Worm (Caenorhabditis elegans) whole organism, L1 larva: ENCODE data around the gene twk-39.

Source experiments
- C16A3.4 ChIP-seq: fragments of 150-350 bp; optimal IDR thresholded peaks from 2 replicates; lab custom pipeline; 2014; ENCODE audit warnings: missing biosample characterization, missing genetic modification characterization
- C34B4.2 ChIP-seq: sonication (generic microtip); optimal IDR thresholded peaks from 2 replicates; lab custom pipeline; 2017; ENCODE audit warnings: mild to moderate bottlenecking, missing genetic modification characterization, missing compliant biosample characterization
- F16B12.6 ChIP-seq: fragments of 150-350 bp; optimal IDR thresholded peaks from 2 replicates; lab custom pipeline; 2014; ENCODE audit warnings: missing biosample characterization, missing genetic modification characterization
- Y116A8C.19 ChIP-seq: sonication (generic microtip); optimal IDR thresholded peaks from 2 replicates; lab custom pipeline; 2016; ENCODE audit warnings: missing compliant biosample characterization, missing genetic modification characterization, borderline replicate concordance
- aly-2 ChIP-seq: fragments of 150-350 bp; optimal IDR thresholded peaks from 2 replicates; lab custom pipeline; 2014; ENCODE audit warnings: missing biosample characterization, missing genetic modification characterization
- ama-1 ChIP-seq: fragments of 150-350 bp; optimal IDR thresholded peaks from 2 replicates; lab custom pipeline; 2014
- blmp-1 ChIP-seq: fragments of 150-350 bp; optimal IDR thresholded peaks from 2 replicates; lab custom pipeline; 2014; ENCODE audit warnings: missing biosample characterization, missing genetic modification characterization
- ceh-8 ChIP-seq: fragments of 200-800 bp; sonication (Bioruptor generic); optimal IDR thresholded peaks from 2 replicates; lab custom pipeline; 2018; ENCODE audit warnings: mild to moderate bottlenecking, missing genetic modification characterization, moderate library complexity, missing compliant biosample characterization
- ceh-90 ChIP-seq: sonication (generic microtip); optimal IDR thresholded peaks from 2 replicates; lab custom pipeline; 2016; ENCODE audit warnings: missing genetic modification characterization, missing compliant biosample characterization
- ces-1 ChIP-seq: fragments of 150-350 bp; optimal IDR thresholded peaks from 2 replicates; lab custom pipeline; 2014; ENCODE audit warnings: missing biosample characterization, missing genetic modification reagents, missing genetic modification characterization
- dpl-1 ChIP-seq, 3 experiments: fragments of 150-350 bp in 2 of 3; sonication (generic microtip) in 1 of 3; optimal IDR thresholded peaks; 2 replicates each; lab custom pipeline; 2014 to 2017; ENCODE audit warnings: missing biosample characterization in 3 of 3, missing genetic modification characterization in 3 of 3, missing genetic modification reagents in 3 of 3
- efl-1 ChIP-seq, 4 experiments: fragments of 150-350 bp; optimal IDR thresholded peaks in 3 of 4; peaks in 1 of 4; 1 replicate in 1 of 4; 2 replicates in 3 of 4; lab custom pipeline; 2014; ENCODE audit warnings: missing biosample characterization in 2 of 4, missing genetic modification characterization in 2 of 4, missing genetic modification reagents in 2 of 4
- elt-3 ChIP-seq, 6 experiments: fragments of 150-350 bp in 1 of 6; sonication (generic microtip); optimal IDR thresholded peaks; 2 replicates each; lab custom pipeline; 2017 to 2018; ENCODE audit warnings: missing biosample characterization in 6 of 6, missing genetic modification characterization in 6 of 6, inconsistent platforms in 1 of 6
- fkh-10 ChIP-seq: sonication (generic microtip); optimal IDR thresholded peaks from 2 replicates; lab custom pipeline; 2017; ENCODE audit warnings: missing biosample characterization, missing genetic modification reagents, missing genetic modification characterization
- fkh-8 ChIP-seq: sonication (generic microtip); optimal IDR thresholded peaks from 2 replicates; lab custom pipeline; 2016; ENCODE audit warnings: mild to moderate bottlenecking, missing genetic modification characterization, missing compliant biosample characterization
- grh-1 ChIP-seq: fragments of 200-800 bp; sonication (Bioruptor generic); IDR thresholded peaks from 2 replicates; pipeline ENCODE4 v1.3.6; 2022; ENCODE audit warnings: missing genetic modification reagents, missing genetic modification characterization, missing compliant biosample characterization
- hlh-4 ChIP-seq: sonication (generic microtip); optimal IDR thresholded peaks from 2 replicates; lab custom pipeline; 2016; ENCODE audit warnings: mild to moderate bottlenecking, missing genetic modification characterization, missing compliant biosample characterization
- irx-1 ChIP-seq: sonication (generic microtip); optimal IDR thresholded peaks from 2 replicates; lab custom pipeline; 2016; ENCODE audit warnings: missing genetic modification characterization, missing compliant biosample characterization
- lin-14 ChIP-seq: fragments of 200-800 bp; sonication (Bioruptor generic); optimal IDR thresholded peaks from 2 replicates; lab custom pipeline; 2018; ENCODE audit warnings: mild to moderate bottlenecking, missing genetic modification characterization, moderate library complexity, missing compliant biosample characterization
- lin-35 ChIP-seq, 2 experiments: fragments of 150-350 bp; optimal IDR thresholded peaks; 2 replicates each; lab custom pipeline; 2014; ENCODE audit warnings: missing biosample characterization in 2 of 2, missing genetic modification characterization in 2 of 2, missing genetic modification reagents in 2 of 2
- lin-39 ChIP-seq: fragments of 150-350 bp; optimal IDR thresholded peaks from 2 replicates; lab custom pipeline; 2014; ENCODE audit warnings: missing biosample characterization, missing genetic modification reagents, missing genetic modification characterization
- lsy-2 ChIP-seq, 2 experiments: fragments of 150-350 bp; optimal IDR thresholded peaks; 2 replicates each; lab custom pipeline; 2014; ENCODE audit warnings: missing biosample characterization in 2 of 2, missing genetic modification characterization in 2 of 2
- mdl-1 ChIP-seq, 2 experiments: fragments of 150-350 bp; optimal IDR thresholded peaks; 2 replicates each; lab custom pipeline; 2014 to 2017; ENCODE audit warnings: missing biosample characterization in 2 of 2, missing genetic modification characterization in 2 of 2, inconsistent platforms in 1 of 2
- mef-2 ChIP-seq: fragments of 150-350 bp; optimal IDR thresholded peaks from 2 replicates; lab custom pipeline; 2014; ENCODE audit warnings: missing biosample characterization, missing genetic modification characterization
- mep-1 ChIP-seq: fragments of 150-350 bp; optimal IDR thresholded peaks from 2 replicates; lab custom pipeline; 2014; ENCODE audit warnings: missing biosample characterization, missing genetic modification characterization
- nhr-11 ChIP-seq: fragments of 150-350 bp; optimal IDR thresholded peaks from 2 replicates; lab custom pipeline; 2014; ENCODE audit warnings: missing biosample characterization, missing genetic modification characterization
- nhr-12 ChIP-seq: sonication (generic microtip); optimal IDR thresholded peaks from 2 replicates; lab custom pipeline; 2017; ENCODE audit warnings: missing biosample characterization, missing genetic modification characterization
- nhr-20 ChIP-seq: sonication (generic microtip); optimal IDR thresholded peaks from 2 replicates; lab custom pipeline; 2016; ENCODE audit warnings: mild to moderate bottlenecking, missing genetic modification characterization, missing compliant biosample characterization
- nhr-237 ChIP-seq: fragments of 150-350 bp; optimal IDR thresholded peaks from 2 replicates; lab custom pipeline; 2014; ENCODE audit warnings: missing biosample characterization, missing genetic modification characterization
- nhr-47 ChIP-seq: sonication (generic microtip); optimal IDR thresholded peaks from 2 replicates; lab custom pipeline; 2016; ENCODE audit warnings: mild to moderate bottlenecking, missing genetic modification characterization, moderate library complexity, missing compliant biosample characterization
- nhr-71 ChIP-seq: sonication (generic microtip); optimal IDR thresholded peaks from 2 replicates; lab custom pipeline; 2016; ENCODE audit warnings: mild to moderate bottlenecking, missing genetic modification characterization, moderate library complexity, missing compliant biosample characterization
- nhr-85 ChIP-seq: sonication (generic microtip); peaks from one replicate; lab custom pipeline; 2016; ENCODE audit warnings: missing genetic modification characterization, inconsistent platforms, missing compliant biosample characterization
- nhr-90 ChIP-seq: sonication (generic microtip); optimal IDR thresholded peaks from 2 replicates; lab custom pipeline; 2016; ENCODE audit warnings: mild to moderate bottlenecking, missing genetic modification characterization, missing compliant biosample characterization; ENCODE audit not compliant: poor library complexity
- pag-3 ChIP-seq: sonication (generic microtip); optimal IDR thresholded peaks from 2 replicates; lab custom pipeline; 2017; ENCODE audit warnings: missing genetic modification characterization, mild to moderate bottlenecking, missing compliant biosample characterization, antibody characterized with exemption, borderline replicate concordance; ENCODE audit not compliant: insufficient read depth
- pax-3 ChIP-seq: fragments of 200-800 bp; sonication (Bioruptor generic); optimal IDR thresholded peaks from 2 replicates; lab custom pipeline; 2018; ENCODE audit warnings: mild to moderate bottlenecking, missing genetic modification characterization, moderate library complexity, missing compliant biosample characterization
- snpc-4 ChIP-seq: fragments of 150-350 bp; optimal IDR thresholded peaks from 2 replicates; lab custom pipeline; 2014; ENCODE audit warnings: missing biosample characterization, missing genetic modification characterization
- snu-23 ChIP-seq: sonication (generic microtip); optimal IDR thresholded peaks from 2 replicates; lab custom pipeline; 2016; ENCODE audit warnings: missing genetic modification characterization, missing compliant biosample characterization
- sup-37 ChIP-seq: fragments of 200-800 bp; sonication (Bioruptor generic); optimal IDR thresholded peaks from 2 replicates; lab custom pipeline; 2018; ENCODE audit warnings: mild to moderate bottlenecking, missing genetic modification characterization, missing compliant biosample characterization
- xbp-1 ChIP-seq: sonication (generic microtip); optimal IDR thresholded peaks from 2 replicates; lab custom pipeline; 2016; ENCODE audit warnings: missing genetic modification characterization, missing compliant biosample characterization
- ztf-4 ChIP-seq: fragments of 150-350 bp; optimal IDR thresholded peaks from 2 replicates; lab custom pipeline; 2014; ENCODE audit warnings: missing biosample characterization, missing genetic modification characterization

Gene twk-39

DNA sequence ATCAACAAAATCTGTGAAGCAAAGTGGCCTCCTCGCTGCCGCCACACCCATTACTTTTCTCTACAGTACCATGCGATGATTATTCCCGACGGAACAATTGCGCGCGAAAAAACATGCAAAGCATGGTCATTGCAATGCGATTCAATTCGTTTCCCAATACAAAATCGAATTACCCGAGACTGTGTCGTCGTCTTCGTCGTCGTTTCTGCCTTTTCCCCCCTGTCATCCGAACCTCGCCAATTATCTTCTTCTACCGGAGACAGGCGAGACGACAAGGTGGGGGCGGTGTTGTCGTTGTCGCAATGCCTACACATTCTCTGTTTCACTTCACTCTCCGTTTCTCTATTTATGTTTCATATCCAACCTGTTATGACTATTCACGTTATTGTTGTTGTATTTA lies 16.3 kb downstream of the twk-39 start:
- no peak for TF ChIP-seq hlh-4 (tag; lab: Kevin White, UChicago)
- TF ChIP-seq snpc-4 (tag; lab: Kevin White, UChicago) = peak; percentile 31
- peak; percentile 93 for TF ChIP-seq blmp-1
- peak; percentile 42 for TF ChIP-seq nhr-20 (tag; lab: Kevin White, UChicago)
- no peak for TF ChIP-seq Y116A8C.19
- no peak for TF ChIP-seq nhr-47 (tag; lab: Kevin White, UChicago)
- peak in 1 of 2 experiments; percentile 24 for TF ChIP-seq mdl-1 (tag; optimal IDR thresholded peaks at IDR 0.05; lab: Kevin White, UChicago)
- peak; percentile 83 for TF ChIP-seq nhr-85
- TF ChIP-seq nhr-90 (tag; lab: Kevin White, UChicago) = peak; percentile 37
- TF ChIP-seq lsy-2 (tag; optimal IDR thresholded peaks at IDR 0.05; lab: Kevin White, UChicago) = peak in 1 of 2 experiments; percentile 64
- peak; percentile 18 to 48 for TF ChIP-seq lin-35 (GFP tag; optimal IDR thresholded peaks at IDR 0.05; lab: Kevin White, UChicago)
- no peak for TF ChIP-seq ces-1 (GFP tag; lab: Kevin White, UChicago)
- TF ChIP-seq nhr-71 (tag; lab: Kevin White, UChicago) = peak; percentile 39
- TF ChIP-seq mep-1 = peak; percentile 67
- peak; percentile 15 for TF ChIP-seq C16A3.4 (tag; lab: Kevin White, UChicago)
- TF ChIP-seq ceh-90 (tag; lab: Kevin White, UChicago) = no peak
- no peak for TF ChIP-seq sup-37 (GFP tag; lab: Kevin White, UChicago)
- TF ChIP-seq lin-39 (tag; lab: Kevin White, UChicago) = no peak
- TF ChIP-seq dpl-1 (GFP tag; optimal IDR thresholded peaks at IDR 0.05; lab: Kevin White, UChicago) = peak; percentile 26 to 43 (median 31)
- TF ChIP-seq ceh-8 = peak; percentile 17
- TF ChIP-seq F16B12.6 = no peak
- TF ChIP-seq efl-1 (optimal IDR thresholded peaks at IDR 0.05; lab: Kevin White, UChicago) = peak; percentile 16 to 22
- TF ChIP-seq efl-1 (GFP tag; optimal IDR thresholded peaks at IDR 0.05 in 1 of 2; lab: Kevin White, UChicago) = no peak
- peak; percentile 61 for TF ChIP-seq snu-23 (GFP tag; lab: Kevin White, UChicago)
- TF ChIP-seq fkh-10 = no peak
- no peak for TF ChIP-seq mef-2 (tag; lab: Kevin White, UChicago)
- no peak for TF ChIP-seq aly-2 (tag; lab: Kevin White, UChicago)
- peak in 1 of 6 experiments; percentile 62 for TF ChIP-seq elt-3 (tag; optimal IDR thresholded peaks at IDR 0.05; lab: Kevin White, UChicago)
- TF ChIP-seq lin-14 (GFP tag; lab: Kevin White, UChicago) = peak; percentile 80
- no peak for TF ChIP-seq nhr-237
- TF ChIP-seq, all 84 proteins: peak for 17

DNA sequence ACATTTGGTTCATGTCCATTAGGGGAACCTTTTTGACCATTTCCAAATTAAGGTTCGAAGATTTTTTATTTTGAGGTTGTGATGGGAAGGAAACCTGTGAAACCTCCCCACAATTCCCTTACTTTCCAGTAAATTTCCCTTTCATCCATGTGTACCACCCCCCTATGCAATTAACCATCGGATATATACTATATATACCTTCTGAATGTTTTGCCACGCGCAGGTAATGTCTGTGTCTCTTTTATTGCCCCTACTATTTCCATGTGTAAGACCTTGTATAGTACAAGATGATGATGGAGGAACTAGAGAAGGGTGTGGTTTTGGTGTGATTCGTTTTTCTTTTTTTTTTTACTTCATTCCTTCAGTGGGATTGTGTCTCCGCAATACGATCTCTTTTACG lies 19.1 kb downstream of the twk-39 start:
- TF ChIP-seq nhr-85 = peak; percentile 44
- no peak for TF ChIP-seq snpc-4 (tag; lab: Kevin White, UChicago)
- peak; percentile 29 for TF ChIP-seq nhr-20 (tag; lab: Kevin White, UChicago)
- peak; percentile 86 for TF ChIP-seq blmp-1
- TF ChIP-seq Y116A8C.19 = no peak
- no peak for TF ChIP-seq nhr-11 (tag; lab: Kevin White, UChicago)
- peak; percentile 14 for TF ChIP-seq snu-23 (GFP tag; lab: Kevin White, UChicago)
- no peak for TF ChIP-seq C34B4.2 (tag; lab: Kevin White, UChicago)
- TF ChIP-seq elt-3 (tag; optimal IDR thresholded peaks at IDR 0.05; lab: Kevin White, UChicago) = no peak
- TF ChIP-seq lin-14 (GFP tag; lab: Kevin White, UChicago) = peak; percentile 65
- TF ChIP-seq fkh-8 (tag; lab: Kevin White, UChicago) = no peak
- peak; percentile 34 for TF ChIP-seq mep-1

DNA sequence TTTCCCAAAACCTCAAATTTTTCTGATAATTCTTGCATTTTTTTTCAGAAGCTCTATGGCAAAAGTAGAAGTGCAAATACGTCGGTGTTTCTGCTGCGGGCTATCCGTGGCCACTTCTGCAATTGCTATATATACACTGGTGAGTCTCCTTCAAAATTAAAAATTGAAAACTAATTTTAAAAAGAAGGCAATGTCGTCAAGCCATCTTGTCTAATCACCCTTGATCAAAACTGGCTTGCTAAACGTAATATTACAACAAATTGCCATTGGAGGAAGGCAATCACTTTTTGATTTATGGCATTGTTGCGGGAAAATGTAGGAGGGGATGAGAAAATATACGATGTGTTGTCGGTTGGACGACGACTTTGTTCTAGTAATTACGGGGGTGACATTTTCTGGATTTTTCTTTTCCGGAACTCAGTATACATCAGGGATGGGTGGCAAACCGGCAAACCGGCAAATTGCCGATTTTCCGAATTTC lies 21.0 kb downstream of the twk-39 start, which contains the start of gene C18D11.1:
Gene C18D11.1, plus strand, starts transcription at position 51 of the 481 bp plus-strand sequence.
- TF ChIP-seq mef-2 (tag; lab: Kevin White, UChicago) (no peak), grh-1 (GFP tag; lab: Robert Waterston, UW) (no peak), nhr-12 (no peak), ces-1 (GFP tag; lab: Kevin White, UChicago) (no peak), xbp-1 (tag; lab: Kevin White, UChicago) (no peak), pax-3 (no peak), pag-3 (tag; lab: Kevin White, UChicago) (peak; percentile 47), nhr-47 (tag; lab: Kevin White, UChicago) (no peak), blmp-1 (no peak), ama-1 (no peak), irx-1 (tag; lab: Kevin White, UChicago) (no peak), nhr-85 (peak; percentile 53), ztf-4 (tag; lab: Kevin White, UChicago) (no peak), C16A3.4 (tag; lab: Kevin White, UChicago) (no peak)
